Worm (Caenorhabditis elegans): ENCODE data around the gene str-27.

The str-27 gene

DNA sequence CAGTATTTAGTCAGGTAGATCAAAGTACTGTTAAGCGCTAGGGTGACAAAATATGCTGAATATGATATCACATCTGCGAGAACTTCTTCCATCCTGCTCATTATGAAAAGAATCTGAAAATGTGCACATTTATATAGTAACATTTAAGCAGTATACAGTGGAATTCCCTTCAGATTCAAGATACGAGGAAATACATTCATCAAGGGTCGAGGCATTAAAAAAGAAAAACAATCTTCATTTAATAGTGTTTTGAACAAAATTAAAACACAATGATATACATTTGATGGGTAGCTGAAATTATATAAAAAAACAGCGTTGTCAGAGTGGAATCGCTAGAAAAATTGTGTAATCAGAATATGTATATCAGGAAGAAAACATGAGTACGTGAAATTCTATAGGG is at the start of gene str-27:
TSS of gene str-27 (minus strand) at position 101 of the 400 bp plus-strand sequence.
- TF ChIP-seq hlh-17 (GFP tag; optimal IDR thresholded peaks at IDR 0.05; ENCODE audit: borderline replicate concordance), result no peak
- TF ChIP-seq lir-3 (tag; optimal IDR thresholded peaks at IDR 0.05; ENCODE audit: poor library complexity), result no peak
- TF ChIP-seq hpl-2 (GFP tag; optimal IDR thresholded peaks at IDR 0.05), result no peak
- TF ChIP-seq tlp-1 (tag; optimal IDR thresholded peaks at IDR 0.05), result no peak
- TF ChIP-seq mdl-1 (tag; optimal IDR thresholded peaks at IDR 0.05), result no peak
- TF ChIP-seq ztf-4 (tag; optimal IDR thresholded peaks at IDR 0.05), result no peak
- TF ChIP-seq fkh-8 (tag; optimal IDR thresholded peaks at IDR 0.05), result no peak
- no peak for TF ChIP-seq nhr-85 (tag)
- TF ChIP-seq nhr-11 (tag; optimal IDR thresholded peaks at IDR 0.05), result no peak
- TF ChIP-seq mef-2 (tag; optimal IDR thresholded peaks at IDR 0.05), result no peak
- TF ChIP-seq blmp-1 (tag; optimal IDR thresholded peaks at IDR 0.05), result no peak
- TF ChIP-seq ceh-90 (tag; optimal IDR thresholded peaks at IDR 0.05), result no peak
- TF ChIP-seq nhr-47 (tag; optimal IDR thresholded peaks at IDR 0.05), result no peak
- TF ChIP-seq nhr-237 (tag; optimal IDR thresholded peaks at IDR 0.05), result no peak

DNA sequence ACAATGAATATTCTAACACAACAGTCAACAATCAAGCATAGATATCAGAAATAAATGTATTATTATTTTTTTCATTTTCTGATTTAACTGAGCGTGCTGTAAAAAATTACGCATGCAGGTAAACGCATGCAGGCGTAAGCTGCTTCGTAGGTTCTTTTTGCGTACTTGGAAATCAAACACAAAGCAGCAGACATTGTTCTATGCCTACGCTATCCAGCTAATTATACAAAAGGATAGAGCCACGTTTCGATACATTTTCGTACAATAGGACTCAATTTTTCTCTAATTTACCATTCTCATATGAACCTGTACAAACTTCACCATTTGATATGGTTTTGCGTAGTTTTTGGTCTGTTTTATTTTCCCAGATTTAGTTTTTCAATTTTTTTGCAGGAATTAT is 46.9 kb upstream of the str-27 start, which contains the start of gene T26E4.3:
TSS of gene T26E4.3 (plus strand) at position 301 of the 400 bp plus-strand sequence.
- TF ChIP-seq irx-1 (tag; optimal IDR thresholded peaks at IDR 0.05) (no peak), ama-1 (optimal IDR thresholded peaks at IDR 0.05) (no peak), dsc-1 (tag; optimal IDR thresholded peaks at IDR 0.05) (no peak), blmp-1 (tag; optimal IDR thresholded peaks at IDR 0.05) (no peak), mep-1 (tag; optimal IDR thresholded peaks at IDR 0.05) (no peak), isw-1 (GFP tag; IDR thresholded peaks at IDR 0.05) (no peak), nhr-47 (tag; optimal IDR thresholded peaks at IDR 0.05) (no peak), C04F5.9 (tag; optimal IDR thresholded peaks at IDR 0.05) (no peak), xbp-1 (tag; optimal IDR thresholded peaks at IDR 0.05) (no peak), nhr-20 (tag; optimal IDR thresholded peaks at IDR 0.05) (no peak), grh-1 (GFP tag; IDR thresholded peaks at IDR 0.05) (no peak), elt-2 (tag; optimal IDR thresholded peaks at IDR 0.05) (no peak), hlh-17 (GFP tag; optimal IDR thresholded peaks at IDR 0.05; ENCODE audit: borderline replicate concordance) (no peak), jun-1 (tag; optimal IDR thresholded peaks at IDR 0.05) (no peak), ceh-82 (tag; optimal IDR thresholded peaks at IDR 0.05) (no peak), nhr-71 (tag; optimal IDR thresholded peaks at IDR 0.05) (no peak), nhr-12 (tag; optimal IDR thresholded peaks at IDR 0.05) (no peak), nhr-90 (tag; optimal IDR thresholded peaks at IDR 0.05; ENCODE audit: poor library complexity) (no peak), elt-3 (tag; optimal IDR thresholded peaks at IDR 0.05) (no peak)

DNA sequence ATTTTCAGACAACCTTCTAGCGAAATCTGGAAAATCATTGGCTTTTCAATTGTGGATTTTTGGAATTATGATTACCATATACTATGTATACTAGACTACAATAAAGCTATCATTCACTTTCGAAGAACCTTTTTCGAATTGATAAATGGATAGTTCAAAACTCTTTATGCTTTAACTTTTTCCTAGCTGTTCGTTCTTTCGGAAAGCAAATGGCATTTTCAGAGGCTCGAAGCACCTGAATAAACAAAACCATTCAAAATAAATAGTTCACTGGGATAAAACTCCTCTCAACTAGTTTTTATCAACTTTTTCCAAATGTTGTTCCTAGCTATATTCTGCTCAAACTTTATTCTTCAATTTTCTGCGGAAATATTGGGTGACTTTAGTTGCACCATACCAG is 45.5 kb upstream of the str-27 start, which contains the start of gene T26E4.2:
TSS of gene T26E4.2 (plus strand) at position 301 of the 400 bp plus-strand sequence.
- TF ChIP-seq elt-2 (tag; optimal IDR thresholded peaks at IDR 0.05) (no peak), egl-13 (tag; optimal IDR thresholded peaks at IDR 0.05) (no peak), Y116A8C.19 (tag; optimal IDR thresholded peaks at IDR 0.05; ENCODE audit: borderline replicate concordance) (no peak), sup-37 (GFP tag; optimal IDR thresholded peaks at IDR 0.05) (no peak), isw-1 (GFP tag; IDR thresholded peaks at IDR 0.05) (no peak), tlp-1 (tag; optimal IDR thresholded peaks at IDR 0.05) (no peak), ets-5 (GFP tag; IDR thresholded peaks at IDR 0.05) (no peak), swsn-7 (tag; optimal IDR thresholded peaks at IDR 0.05) (no peak), hlh-17 (GFP tag; optimal IDR thresholded peaks at IDR 0.05; ENCODE audit: borderline replicate concordance) (no peak), blmp-1 (tag; optimal IDR thresholded peaks at IDR 0.05) (no peak), nhr-237 (tag; optimal IDR thresholded peaks at IDR 0.05) (no peak), aha-1 (tag; optimal IDR thresholded peaks at IDR 0.05) (no peak), ceh-88 (GFP tag; IDR thresholded peaks at IDR 0.05) (no peak), nhr-77 (tag; optimal IDR thresholded peaks at IDR 0.05) (no peak)
